Fruit fly (Drosophila melanogaster): ENCODE results near the gene Muc26B.

Gene Muc26B

DNA sequence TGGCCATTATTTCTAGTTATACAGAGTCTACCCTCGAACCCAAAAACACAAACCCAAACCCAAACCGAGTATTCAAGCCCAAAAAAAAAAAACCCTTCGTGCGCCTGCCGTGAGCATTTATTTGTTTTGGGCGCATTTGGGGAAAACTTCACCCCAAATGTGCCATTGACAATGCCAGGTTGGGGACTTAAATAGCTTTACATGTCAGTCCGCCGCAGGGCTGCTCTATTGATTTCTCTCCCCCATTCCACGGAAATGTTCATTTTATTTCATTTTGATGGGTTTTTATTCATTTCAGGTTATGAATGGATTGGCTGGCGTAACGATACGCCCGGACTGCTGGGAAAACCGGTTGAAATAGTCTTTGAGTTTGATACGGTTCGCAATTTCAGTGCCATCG, 51.1 kb downstream of the Muc26B start:
- TF ChIP-seq fd96Ca (GFP tag; IDR thresholded peaks at IDR 0.05): no peak
- TF ChIP-seq Pif1A (GFP tag; optimal IDR thresholded peaks at IDR 0.05): no peak
- TF ChIP-seq CG15710 (tag; optimal IDR thresholded peaks at IDR 0.05): no peak
